Worm (Caenorhabditis elegans) whole organism, L4 larva: ENCODE results near the gene rpl-20.
A peak's percentile ranks its signal among the peaks of the same experiment; 100 is the strongest.

Experiments
- F10B5.3 ChIP-seq: sonication (generic microtip); optimal IDR thresholded peaks from 2 replicates; lab custom pipeline; 2016; ENCODE audit warnings: mild to moderate bottlenecking, missing genetic modification characterization, missing compliant biosample characterization
- F37D6.2 ChIP-seq: sonication (generic microtip); optimal IDR thresholded peaks from 2 replicates; lab custom pipeline; 2016; ENCODE audit warnings: mild to moderate bottlenecking, missing genetic modification characterization, missing compliant biosample characterization
- T20F7.1 ChIP-seq: fragments of 200-800 bp; sonication (Bioruptor generic); optimal IDR thresholded peaks from 2 replicates; lab custom pipeline; 2018; ENCODE audit warnings: mild to moderate bottlenecking, missing genetic modification characterization, missing compliant biosample characterization
- T26A8.4 ChIP-seq: fragments of 200-800 bp; sonication (Bioruptor generic); IDR thresholded peaks from 2 replicates; pipeline ENCODE4 v1.3.6; 2022; ENCODE audit warnings: missing genetic modification characterization, missing compliant biosample characterization
- Y48G9A.11 ChIP-seq: fragments of 200-800 bp; sonication (Bioruptor generic); IDR thresholded peaks from 2 replicates; pipeline ENCODE4 v1.3.6; 2022; ENCODE audit warnings: missing genetic modification reagents, missing genetic modification characterization, missing compliant biosample characterization
- Y75B8A.6 ChIP-seq: fragments of 200-800 bp; sonication (Bioruptor generic); IDR thresholded peaks from 2 replicates; pipeline ENCODE4 v1.3.6; 2022; ENCODE audit warnings: missing genetic modification reagents, missing genetic modification characterization, missing compliant biosample characterization
- ZK337.2 ChIP-seq: fragments of 200-800 bp; sonication (Bioruptor generic); IDR thresholded peaks from 2 replicates; pipeline ENCODE4 v1.3.6; 2022; ENCODE audit warnings: missing genetic modification reagents, missing genetic modification characterization, missing compliant biosample characterization
- ZK546.5 ChIP-seq, 2 experiments: sonication (generic microtip); optimal IDR thresholded peaks; 2 replicates each; lab custom pipeline; 2017; ENCODE audit warnings: missing biosample characterization in 2 of 2, missing genetic modification characterization in 2 of 2
- ama-1 ChIP-seq: fragments of 150-350 bp; optimal IDR thresholded peaks from 2 replicates; lab custom pipeline; 2014; ENCODE audit warnings: inconsistent platforms, mixed read lengths
- ceh-82 ChIP-seq: sonication (generic microtip); optimal IDR thresholded peaks from 2 replicates; lab custom pipeline; 2017; ENCODE audit warnings: missing biosample characterization, missing genetic modification characterization
- cey-2 ChIP-seq: sonication (generic microtip); optimal IDR thresholded peaks from 3 replicates; lab custom pipeline; 2017; ENCODE audit warnings: missing genetic modification characterization, mild to moderate bottlenecking, missing compliant biosample characterization, antibody characterized with exemption, borderline replicate concordance; ENCODE audit not compliant: insufficient read depth
- ctbp-1 ChIP-seq: fragments of 200-800 bp; sonication (Bioruptor generic); IDR thresholded peaks from 2 replicates; pipeline ENCODE4 v1.3.6; 2022; ENCODE audit warnings: missing genetic modification reagents, missing genetic modification characterization, missing compliant biosample characterization
- daf-16 ChIP-seq, 3 experiments: sonication (generic microtip); optimal IDR thresholded peaks; 2 replicates each; lab custom pipeline; 2016 to 2017; ENCODE audit warnings: missing genetic modification characterization in 3 of 3, missing genetic modification reagents in 3 of 3, mild to moderate bottlenecking in 2 of 3, missing compliant biosample characterization in 2 of 3, missing biosample characterization in 1 of 3, moderate library complexity in 1 of 3
- daf-8 ChIP-seq: fragments of 200-800 bp; sonication (Bioruptor generic); IDR thresholded peaks from 2 replicates; pipeline ENCODE4 v1.3.6; 2022; ENCODE audit warnings: missing genetic modification characterization, missing compliant biosample characterization
- dmd-6 ChIP-seq: fragments of 200-800 bp; sonication (Bioruptor generic); IDR thresholded peaks from 2 replicates; pipeline ENCODE4 v1.3.6; 2022; ENCODE audit warnings: missing genetic modification reagents, missing genetic modification characterization, missing compliant biosample characterization
- dmd-8 ChIP-seq: fragments of 200-800 bp; sonication (Bioruptor generic); IDR thresholded peaks from 2 replicates; pipeline ENCODE4 v1.3.6; 2022; ENCODE audit warnings: missing genetic modification characterization, missing compliant biosample characterization
- dpl-1 ChIP-seq: fragments of 150-350 bp; optimal IDR thresholded peaks from 2 replicates; lab custom pipeline; 2014; ENCODE audit warnings: missing biosample characterization, missing genetic modification reagents, missing genetic modification characterization
- duxl-1 ChIP-seq: sonication (generic microtip); optimal IDR thresholded peaks from 2 replicates; lab custom pipeline; 2016; ENCODE audit warnings: mild to moderate bottlenecking, missing genetic modification characterization, moderate library complexity, missing compliant biosample characterization; ENCODE audit not compliant: poor library complexity
- dve-1 ChIP-seq: sonication (generic microtip); optimal IDR thresholded peaks from 2 replicates; lab custom pipeline; 2017; ENCODE audit warnings: antibody characterized with exemption, mild to moderate bottlenecking, missing genetic modification characterization, missing compliant biosample characterization; ENCODE audit not compliant: insufficient read depth
- fos-1 ChIP-seq: fragments of 150-350 bp; optimal IDR thresholded peaks from 2 replicates; lab custom pipeline; 2014; ENCODE audit warnings: missing biosample characterization, missing genetic modification characterization
- hlh-11 ChIP-seq: fragments of 200-800 bp; sonication (Bioruptor generic); optimal IDR thresholded peaks from 2 replicates; lab custom pipeline; 2018; ENCODE audit warnings: mild to moderate bottlenecking, missing genetic modification characterization, missing compliant biosample characterization
- hlh-30 ChIP-seq: sonication (generic microtip); optimal IDR thresholded peaks from 2 replicates; lab custom pipeline; 2017; ENCODE audit warnings: antibody characterized with exemption, mild to moderate bottlenecking, missing genetic modification characterization, missing compliant biosample characterization; ENCODE audit not compliant: insufficient read depth
- hmg-1.1 ChIP-seq: fragments of 200-800 bp; sonication (Bioruptor generic); IDR thresholded peaks from 2 replicates; pipeline ENCODE4 v1.3.6; 2022; ENCODE audit warnings: missing genetic modification reagents, missing genetic modification characterization, missing compliant biosample characterization
- lin-1 ChIP-seq: fragments of 200-800 bp; sonication (Bioruptor generic); IDR thresholded peaks from 2 replicates; pipeline ENCODE4 v1.3.6; 2022; ENCODE audit warnings: missing genetic modification reagents, missing genetic modification characterization, missing compliant biosample characterization
- lin-13 ChIP-seq: fragments of 150-350 bp; optimal IDR thresholded peaks from 2 replicates; lab custom pipeline; 2014; ENCODE audit warnings: missing biosample characterization, missing genetic modification reagents, missing genetic modification characterization
- lin-38 ChIP-seq: fragments of 200-800 bp; sonication (Bioruptor generic); IDR thresholded peaks from 2 replicates; pipeline ENCODE4 v1.3.6; 2022; ENCODE audit warnings: missing genetic modification reagents, missing genetic modification characterization, missing compliant biosample characterization
- lir-3 ChIP-seq: sonication (generic microtip); optimal IDR thresholded peaks from 2 replicates; lab custom pipeline; 2016; ENCODE audit warnings: mild to moderate bottlenecking, missing genetic modification characterization, missing compliant biosample characterization
- lsy-2 ChIP-seq, 2 experiments: fragments of 150-350 bp in 1 of 2; sonication (generic microtip) in 1 of 2; optimal IDR thresholded peaks; 2 replicates each; lab custom pipeline; 2014 to 2017; ENCODE audit warnings: missing biosample characterization in 2 of 2, missing genetic modification characterization in 2 of 2
- mdl-1 ChIP-seq, 2 experiments: fragments of 150-350 bp in 1 of 2; sonication (generic microtip) in 1 of 2; optimal IDR thresholded peaks; 2 replicates each; lab custom pipeline; 2014 to 2017; ENCODE audit warnings: missing biosample characterization in 2 of 2, missing genetic modification characterization in 2 of 2
- mep-1 ChIP-seq: fragments of 150-350 bp; sonication (generic microtip); optimal IDR thresholded peaks from 3 replicates; lab custom pipeline; 2014; ENCODE audit warnings: missing biosample characterization, missing genetic modification characterization
- mes-2 ChIP-seq: sonication (generic microtip); optimal IDR thresholded peaks from 2 replicates; lab custom pipeline; 2016; ENCODE audit warnings: missing genotype, mild to moderate bottlenecking, missing genetic modification characterization, missing compliant biosample characterization; ENCODE audit not compliant: poor library complexity, severe bottlenecking
- nhr-102 ChIP-seq: sonication (generic microtip); optimal IDR thresholded peaks from 2 replicates; lab custom pipeline; 2016; ENCODE audit warnings: mild to moderate bottlenecking, missing genetic modification characterization, moderate library complexity, missing compliant biosample characterization
- nhr-11 ChIP-seq: fragments of 150-350 bp; optimal IDR thresholded peaks from 2 replicates; lab custom pipeline; 2014; ENCODE audit warnings: missing biosample characterization, missing genetic modification characterization
- nhr-42 ChIP-seq: fragments of 200-800 bp; sonication (Bioruptor generic); IDR thresholded peaks from 2 replicates; pipeline ENCODE4 v1.3.6; 2022; ENCODE audit warnings: missing genetic modification characterization, missing compliant biosample characterization
- nhr-77 ChIP-seq: fragments of 150-350 bp; optimal IDR thresholded peaks from 2 replicates; lab custom pipeline; 2014; ENCODE audit warnings: missing biosample characterization, missing genetic modification characterization
- pha-4 ChIP-seq, 2 experiments: fragments of 150-350 bp in 1 of 2; fragments of 200-800 bp in 1 of 2; sonication (Bioruptor generic) in 1 of 2; IDR thresholded peaks in 1 of 2; optimal IDR thresholded peaks in 1 of 2; 2 replicates each; pipeline versions ENCODE4 v1.3.6 to Lab custom; 2014 to 2022; ENCODE audit warnings: missing genetic modification characterization in 2 of 2, missing genetic modification reagents in 2 of 2, missing biosample characterization in 1 of 2, missing compliant biosample characterization in 1 of 2
- php-3 ChIP-seq: fragments of 200-800 bp; sonication (Bioruptor generic); IDR thresholded peaks from 2 replicates; pipeline ENCODE4 v1.3.6; 2022; ENCODE audit warnings: missing genetic modification reagents, missing genetic modification characterization, missing compliant biosample characterization
- pqm-1 ChIP-seq: sonication (generic microtip); optimal IDR thresholded peaks from 2 replicates; lab custom pipeline; 2017; ENCODE audit warnings: missing biosample characterization, missing genetic modification characterization
- rbr-2 ChIP-seq: sonication (generic microtip); optimal IDR thresholded peaks from 2 replicates; lab custom pipeline; 2016; ENCODE audit warnings: missing genotype, missing genetic modification characterization, missing compliant biosample characterization
- snpc-1.2 ChIP-seq: fragments of 200-800 bp; sonication (Bioruptor generic); IDR thresholded peaks from 2 replicates; pipeline ENCODE4 v1.3.6; 2022; ENCODE audit warnings: missing genetic modification reagents, missing genetic modification characterization, missing compliant biosample characterization
- spr-1 ChIP-seq: sonication (generic microtip); optimal IDR thresholded peaks from 2 replicates; lab custom pipeline; 2016; ENCODE audit warnings: mild to moderate bottlenecking, missing genetic modification characterization, missing compliant biosample characterization
- tra-1 ChIP-seq: fragments of 200-800 bp; sonication (Bioruptor generic); IDR thresholded peaks from 2 replicates; pipeline ENCODE4 v1.3.6; 2022; ENCODE audit warnings: missing genetic modification reagents, missing genetic modification characterization, missing compliant biosample characterization
- unc-130 ChIP-seq: sonication (generic microtip); optimal IDR thresholded peaks from 2 replicates; lab custom pipeline; 2016; ENCODE audit warnings: missing genetic modification reagents, missing genetic modification characterization, missing compliant biosample characterization
- unc-39 ChIP-seq: sonication (generic microtip); optimal IDR thresholded peaks from 2 replicates; lab custom pipeline; 2017; ENCODE audit warnings: missing biosample characterization, missing genetic modification characterization
- zag-1 ChIP-seq: fragments of 150-350 bp; optimal IDR thresholded peaks from 2 replicates; lab custom pipeline; 2014; ENCODE audit warnings: missing biosample characterization, missing genetic modification characterization
- zfp-2 ChIP-seq: sonication (generic microtip); optimal IDR thresholded peaks from 2 replicates; lab custom pipeline; 2016; ENCODE audit warnings: mild to moderate bottlenecking, missing genetic modification characterization, missing compliant biosample characterization
- ztf-11 ChIP-seq: fragments of 150-350 bp; optimal IDR thresholded peaks from 2 replicates; lab custom pipeline; 2014; ENCODE audit warnings: missing biosample characterization, missing genetic modification characterization
- ztf-7 ChIP-seq: fragments of 150-350 bp; optimal IDR thresholded peaks from 2 replicates; lab custom pipeline; 2014; ENCODE audit warnings: missing biosample characterization, missing genetic modification characterization

rpl-20 gene

ce11 chrIV:4747553-4747952 is 2.0 kb downstream of the rpl-20 start, which contains the start of gene tctn-1 (continued):
- TF ChIP-seq dmd-8 (0 out of 2 replicates have a peak, but pooled peaks have one; percentile 15), php-3 (GFP tag; lab: Robert Waterston, UW) (no peak), ztf-11 (no peak), zfp-2 (tag; lab: Kevin White, UChicago) (no peak), mdl-1 (tag; optimal IDR thresholded peaks at IDR 0.05; lab: Kevin White, UChicago) (no peak), unc-130 (GFP tag; lab: Kevin White, UChicago) (no peak)
- TF ChIP-seq, all 104 proteins: peak for 16

DNA sequence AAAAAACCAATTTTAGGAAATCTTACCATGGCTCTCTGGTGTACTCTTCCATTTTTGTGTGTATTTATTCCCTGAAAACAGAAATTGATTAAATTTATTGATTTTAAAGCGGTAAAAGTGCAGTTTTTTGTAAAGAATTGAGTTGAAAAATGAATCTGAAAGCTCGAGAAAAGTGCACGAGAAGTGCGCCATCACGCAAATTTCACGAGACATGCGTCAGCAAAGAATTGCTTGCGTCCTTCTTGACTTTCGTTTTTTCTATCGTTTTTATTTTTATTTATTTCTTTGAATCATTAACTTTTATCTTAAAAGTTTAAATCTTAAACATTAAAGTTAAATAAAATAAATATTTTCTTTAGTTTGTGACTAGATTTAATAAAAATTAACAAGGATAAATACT is 4.2 kb downstream of the rpl-20 start, which contains the start of gene timm-17B.1:
Gene timm-17B.1 (minus strand): TSS at position 71 of the 400 bp plus-strand sequence.
- TF ChIP-seq snpc-1.2: peak; percentile 64; the same call in 1 of the 2 replicates
- TF ChIP-seq hmg-1.1 (GFP tag; lab: Robert Waterston, UW): peak; percentile 66
- TF ChIP-seq dve-1 (tag; lab: Kevin White, UChicago): peak; percentile 79
- TF ChIP-seq dmd-6: 0 out of 2 replicates have a peak, but pooled peaks have one; percentile 21
- TF ChIP-seq Y48G9A.11 (GFP tag; lab: Robert Waterston, UW): no peak
- TF ChIP-seq lsy-2 (tag; optimal IDR thresholded peaks at IDR 0.05; lab: Kevin White, UChicago): peak; percentile 52 to 96
- TF ChIP-seq ctbp-1 (GFP tag; lab: Robert Waterston, UW): no peak
- no peak for TF ChIP-seq F10B5.3 (tag; lab: Kevin White, UChicago)
- peak; percentile 30 for TF ChIP-seq nhr-77
- TF ChIP-seq daf-16 (GFP tag; optimal IDR thresholded peaks at IDR 0.05; lab: Kevin White, UChicago): peak in 1 of 2 experiments; percentile 22
- peak; percentile 43 for TF ChIP-seq daf-16 (tag; optimal IDR thresholded peaks at IDR 0.05; lab: Kevin White, UChicago)
- TF ChIP-seq ztf-11: no peak
- no peak for TF ChIP-seq pha-4 (GFP tag; IDR thresholded peaks at IDR 0.05; lab: Robert Waterston, UW)
- TF ChIP-seq pha-4 (tag; optimal IDR thresholded peaks at IDR 0.05; lab: Kevin White, UChicago): peak; percentile 65
- TF ChIP-seq dpl-1 (GFP tag; lab: Kevin White, UChicago): peak; percentile 78
- no peak for TF ChIP-seq zag-1 (tag; lab: Kevin White, UChicago)
- no peak for TF ChIP-seq lin-1
- TF ChIP-seq tra-1 (GFP tag; lab: Robert Waterston, UW): no peak
- TF ChIP-seq Y75B8A.6 (GFP tag; lab: Robert Waterston, UW): no peak
- no peak for TF ChIP-seq ZK546.5 (tag; optimal IDR thresholded peaks at IDR 0.05; lab: Kevin White, UChicago)
- no peak for TF ChIP-seq ceh-82
- peak; percentile 45 for TF ChIP-seq F37D6.2 (tag; lab: Kevin White, UChicago)
- TF ChIP-seq T26A8.4 (GFP tag; lab: Robert Waterston, UW): peak; percentile 55; the same call in 1 of the 2 replicates
- TF ChIP-seq daf-8: no peak
- no peak for TF ChIP-seq pqm-1 (tag; lab: Kevin White, UChicago)
- TF ChIP-seq duxl-1 (tag; lab: Kevin White, UChicago): peak; percentile 45
- TF ChIP-seq ztf-7 (tag; lab: Kevin White, UChicago): peak; percentile 84
- peak; percentile 72 for TF ChIP-seq mes-2 (tag; lab: Kevin White, UChicago)
- TF ChIP-seq nhr-11 (tag; lab: Kevin White, UChicago): peak; percentile 22
- TF ChIP-seq nhr-102 (tag; lab: Kevin White, UChicago): peak; percentile 57
- no peak for TF ChIP-seq lin-13 (GFP tag; lab: Kevin White, UChicago)
- no peak for TF ChIP-seq unc-39 (tag; lab: Kevin White, UChicago)
- peak; percentile 46 for TF ChIP-seq T20F7.1
- TF ChIP-seq ama-1 (lab: Kevin White, UChicago): no peak
- no peak for TF ChIP-seq fos-1 (tag; lab: Kevin White, UChicago)
- peak; percentile 73 for TF ChIP-seq mep-1 (tag; lab: Kevin White, UChicago)
- peak; percentile 89 for TF ChIP-seq lin-38 (GFP tag; lab: Robert Waterston, UW)
- no peak for TF ChIP-seq ZK337.2 (GFP tag; lab: Robert Waterston, UW)
- TF ChIP-seq hlh-30 (tag; lab: Kevin White, UChicago): peak; percentile 59
- TF ChIP-seq nhr-42 (GFP tag; lab: Robert Waterston, UW): no peak
- peak; percentile 57 for TF ChIP-seq spr-1 (tag; lab: Kevin White, UChicago)
- peak; percentile 55 for TF ChIP-seq rbr-2 (tag; lab: Kevin White, UChicago)
- TF ChIP-seq lir-3 (tag; lab: Kevin White, UChicago): no peak
- TF ChIP-seq hlh-11 (tag; lab: Kevin White, UChicago): peak; percentile 57
- TF ChIP-seq cey-2 (tag; lab: Kevin White, UChicago): no peak
- TF ChIP-seq, all 104 proteins: peak for 23
